Fruit fly (Drosophila melanogaster): Measurements from ENCODE around the gene Thor.

DNA sequence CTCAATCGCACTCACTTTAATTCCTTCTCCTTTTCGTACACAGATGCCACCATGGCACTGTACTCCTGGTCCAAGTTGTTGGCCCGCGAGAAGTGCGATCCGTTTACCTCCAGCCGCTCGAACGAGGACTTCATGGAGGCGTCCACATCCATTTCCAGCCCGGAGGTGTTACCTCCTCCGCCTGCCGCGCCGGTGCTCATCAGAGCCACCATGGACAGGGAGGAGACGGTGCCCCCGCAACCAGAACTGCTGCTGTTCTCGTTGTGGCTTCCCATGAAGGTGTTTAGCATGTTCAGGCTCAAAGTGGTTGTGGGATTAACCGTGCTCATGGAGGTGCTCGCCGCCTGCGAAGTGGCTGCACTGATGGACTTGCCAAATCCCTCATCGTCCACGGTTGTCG is 17.2 kb downstream of the Thor start:
- TF ChIP-seq CG5204 (GFP tag; optimal IDR thresholded peaks at IDR 0.05) (no peak), CG12768 (GFP tag; optimal IDR thresholded peaks at IDR 0.05) (no peak), tj (GFP tag; optimal IDR thresholded peaks at IDR 0.05) (no peak)
